Worm (Caenorhabditis elegans): Measurements from ENCODE around the gene kin-20.

The kin-20 gene

DNA sequence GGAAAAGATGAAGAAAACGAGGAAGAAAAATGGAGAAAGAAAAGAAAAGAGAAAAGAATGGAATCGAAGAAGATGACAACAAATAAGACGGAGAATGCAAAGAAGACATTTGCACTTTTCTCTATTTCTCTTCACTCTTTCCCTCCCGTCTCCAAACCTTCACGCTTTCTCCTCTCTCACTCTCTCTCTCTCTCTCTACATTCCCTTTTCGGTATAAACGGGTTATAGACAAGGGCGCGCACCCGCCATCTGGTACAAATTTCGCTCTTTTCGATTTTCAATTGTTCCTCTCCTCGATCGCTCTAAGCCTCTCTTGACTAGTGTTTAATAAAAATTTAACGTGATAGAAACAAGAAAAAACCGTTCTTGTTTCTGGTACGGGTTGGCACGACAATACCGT lies 790 bp downstream of the kin-20 start (continued):
- TF ChIP-seq nhr-71 (tag; optimal IDR thresholded peaks at IDR 0.05) = peak; percentile 86
- no peak for TF ChIP-seq unc-62 (GFP tag; optimal IDR thresholded peaks at IDR 0.05)
- TF ChIP-seq jun-1 (tag; optimal IDR thresholded peaks at IDR 0.05) = peak; percentile 44
- peak; percentile 66 for TF ChIP-seq nhr-47 (tag; optimal IDR thresholded peaks at IDR 0.05)
- peak; percentile 41 for TF ChIP-seq irx-1 (tag; optimal IDR thresholded peaks at IDR 0.05)
- peak; percentile 58 for TF ChIP-seq skn-1 (tag; optimal IDR thresholded peaks at IDR 0.05)
- peak; percentile 95 for TF ChIP-seq lin-14 (GFP tag; optimal IDR thresholded peaks at IDR 0.05)
- peak; percentile 54 to 75 (median 64) for TF ChIP-seq ceh-82 (tag; optimal IDR thresholded peaks at IDR 0.05)
- peak; percentile 1 for TF ChIP-seq egl-13 (tag; optimal IDR thresholded peaks at IDR 0.05)
- TF ChIP-seq C16A3.4 (tag; optimal IDR thresholded peaks at IDR 0.05) = peak; percentile 73
- peak; percentile 26 for TF ChIP-seq unc-130 (tag; optimal IDR thresholded peaks at IDR 0.05)
- TF ChIP-seq ces-1 (GFP tag; optimal IDR thresholded peaks at IDR 0.05) = peak; percentile 70
- peak; percentile 58 for TF ChIP-seq lin-13 (GFP tag; optimal IDR thresholded peaks at IDR 0.05)
- no peak for TF ChIP-seq sox-4 (tag; optimal IDR thresholded peaks at IDR 0.05)
- TF ChIP-seq nhr-237 (tag; optimal IDR thresholded peaks at IDR 0.05) = peak; percentile 43
- peak; percentile 10 for TF ChIP-seq ceh-8 (GFP tag; optimal IDR thresholded peaks at IDR 0.05)
- no peak for TF ChIP-seq elt-2 (tag; optimal IDR thresholded peaks at IDR 0.05)

DNA sequence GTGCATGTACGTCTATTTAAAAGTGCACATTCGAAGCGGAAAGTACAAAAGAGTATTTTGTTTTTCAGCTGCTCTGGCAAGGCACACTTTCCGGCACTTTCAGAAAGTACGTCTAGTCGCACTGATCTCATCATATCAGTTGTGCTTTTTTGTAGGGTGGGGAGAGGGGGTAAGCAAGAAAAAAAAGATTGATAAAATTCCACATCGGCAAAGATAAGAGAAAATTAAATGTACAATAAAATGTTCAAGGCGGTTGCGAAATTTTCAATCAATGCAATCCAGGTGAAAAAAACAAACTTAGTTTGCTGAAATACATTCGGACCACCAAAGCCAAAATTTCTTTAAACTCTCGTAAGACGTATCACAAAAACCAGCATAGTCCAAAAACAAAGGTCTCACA lies 1.3 kb downstream of the kin-20 start:
- no peak for TF ChIP-seq tlp-1 (tag; optimal IDR thresholded peaks at IDR 0.05)
- TF ChIP-seq fkh-4 (tag; optimal IDR thresholded peaks at IDR 0.05; ENCODE audit: borderline replicate concordance) = no peak
- TF ChIP-seq hlh-17 (GFP tag; optimal IDR thresholded peaks at IDR 0.05; ENCODE audit: borderline replicate concordance) = no peak
- TF ChIP-seq ceh-82 (tag; optimal IDR thresholded peaks at IDR 0.05) = no peak
- peak; percentile 22 for TF ChIP-seq pqm-1 (tag; optimal IDR thresholded peaks at IDR 0.05)
- TF ChIP-seq irx-1 (tag; optimal IDR thresholded peaks at IDR 0.05) = no peak
- peak; percentile 39 for TF ChIP-seq elt-2 (tag; optimal IDR thresholded peaks at IDR 0.05)
- TF ChIP-seq Y116A8C.19 (tag; optimal IDR thresholded peaks at IDR 0.05; ENCODE audit: borderline replicate concordance) = no peak

DNA sequence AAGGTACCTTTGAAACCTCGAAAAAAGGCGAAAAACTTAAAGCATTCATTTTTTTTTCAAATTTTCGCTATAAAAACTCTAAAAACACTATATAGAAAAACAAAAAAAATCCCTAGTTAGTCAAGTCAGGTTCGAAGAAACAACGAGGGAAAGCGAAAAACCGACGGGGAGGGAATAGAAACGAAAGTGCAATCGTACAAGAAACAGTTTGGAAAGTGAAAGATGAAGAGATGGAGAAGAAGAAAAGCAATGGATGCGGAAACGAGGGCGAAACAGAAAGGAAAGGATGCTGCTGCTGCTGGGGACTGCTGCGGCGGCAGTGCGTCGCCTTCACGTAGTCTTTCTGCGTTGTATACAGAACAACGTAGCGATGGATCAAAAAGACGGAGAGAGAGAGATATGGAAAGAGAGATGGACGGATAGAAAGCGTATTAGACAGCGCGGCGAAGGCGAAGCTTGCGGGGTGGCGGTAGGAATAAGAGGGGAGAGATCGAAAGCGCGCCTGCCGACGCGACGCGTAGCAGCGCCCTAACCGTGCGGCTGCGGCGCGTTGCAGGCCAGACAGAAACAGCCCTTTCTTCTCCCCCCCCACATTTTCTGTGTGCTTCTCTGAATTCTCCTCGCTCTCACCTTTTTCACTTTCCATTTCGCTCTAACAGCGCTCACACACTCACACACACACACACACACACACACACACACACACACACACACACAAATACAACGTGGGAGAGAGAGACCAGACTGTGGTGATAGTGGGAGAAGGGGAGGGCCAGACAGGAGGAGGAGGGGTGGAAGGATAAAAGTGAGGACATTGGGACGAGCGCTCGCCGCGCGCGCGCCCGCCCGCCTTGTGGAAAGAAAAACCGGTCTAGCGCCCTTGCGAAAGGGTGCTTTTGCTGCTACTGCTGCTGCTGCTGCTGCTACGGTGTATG lies 2.5 kb downstream of the kin-20 start:
- TF ChIP-seq tlp-1 (tag; optimal IDR thresholded peaks at IDR 0.05) (no peak), snpc-4 (tag; optimal IDR thresholded peaks at IDR 0.05) (peak; percentile 21), dsc-1 (tag; optimal IDR thresholded peaks at IDR 0.05) (peak; percentile 49), hpl-2 (GFP tag; optimal IDR thresholded peaks at IDR 0.05) (no peak), mab-9 (GFP tag; IDR thresholded peaks at IDR 0.05) (no peak), nhr-11 (tag; optimal IDR thresholded peaks at IDR 0.05) (peak; percentile 52), nhr-85 (tag) (peak; percentile 99), ceh-82 (tag; optimal IDR thresholded peaks at IDR 0.05) (peak; percentile 8 to 79 (median 59)), lin-14 (GFP tag; optimal IDR thresholded peaks at IDR 0.05) (peak; percentile 98), sptf-1 (tag; optimal IDR thresholded peaks at IDR 0.05) (no peak), jun-1 (tag; optimal IDR thresholded peaks at IDR 0.05) (peak; percentile 91), nhr-84 (tag; optimal IDR thresholded peaks at IDR 0.05) (no peak), nhr-19 (GFP tag; conservative IDR thresholded peaks at IDR 0.05) (peak; percentile 85), Y116A8C.19 (tag; optimal IDR thresholded peaks at IDR 0.05; ENCODE audit: borderline replicate concordance) (no peak), efl-3 (GFP tag; optimal IDR thresholded peaks at IDR 0.05) (no peak), lin-13 (GFP tag; optimal IDR thresholded peaks at IDR 0.05) (peak; percentile 88), tbx-2 (tag; optimal IDR thresholded peaks at IDR 0.05) (peak; percentile 75), nhr-28 (tag; optimal IDR thresholded peaks at IDR 0.05) (no peak), unc-98 (GFP tag; IDR thresholded peaks at IDR 0.05) (no peak), mdl-1 (tag; optimal IDR thresholded peaks at IDR 0.05) (peak in 1 of 2 experiments; percentile 94), unc-30 (tag; optimal IDR thresholded peaks at IDR 0.05) (no peak), pag-3 (tag; optimal IDR thresholded peaks at IDR 0.05; ENCODE audit: borderline replicate concordance, insufficient read depth) (no peak), lin-39 (tag; optimal IDR thresholded peaks at IDR 0.05) (no peak), ceh-90 (tag; optimal IDR thresholded peaks at IDR 0.05) (no peak), C34B4.2 (tag; optimal IDR thresholded peaks at IDR 0.05) (no peak), sox-4 (tag; optimal IDR thresholded peaks at IDR 0.05) (no peak), hlh-4 (tag; optimal IDR thresholded peaks at IDR 0.05) (no peak), nhr-12 (tag; optimal IDR thresholded peaks at IDR 0.05) (no peak), zag-1 (tag; optimal IDR thresholded peaks at IDR 0.05) (no peak), rnt-1 (tag; optimal IDR thresholded peaks at IDR 0.05) (peak; percentile 84), zip-4 (GFP tag; optimal IDR thresholded peaks at IDR 0.05) (peak; percentile 52), ces-1 (GFP tag; optimal IDR thresholded peaks at IDR 0.05) (no peak), ceh-8 (GFP tag; optimal IDR thresholded peaks at IDR 0.05) (no peak)

Data from whole organism, L1 larva.